Fruit fly (Drosophila melanogaster): Measurements from ENCODE around the gene Saysd1.

Gene Saysd1

DNA sequence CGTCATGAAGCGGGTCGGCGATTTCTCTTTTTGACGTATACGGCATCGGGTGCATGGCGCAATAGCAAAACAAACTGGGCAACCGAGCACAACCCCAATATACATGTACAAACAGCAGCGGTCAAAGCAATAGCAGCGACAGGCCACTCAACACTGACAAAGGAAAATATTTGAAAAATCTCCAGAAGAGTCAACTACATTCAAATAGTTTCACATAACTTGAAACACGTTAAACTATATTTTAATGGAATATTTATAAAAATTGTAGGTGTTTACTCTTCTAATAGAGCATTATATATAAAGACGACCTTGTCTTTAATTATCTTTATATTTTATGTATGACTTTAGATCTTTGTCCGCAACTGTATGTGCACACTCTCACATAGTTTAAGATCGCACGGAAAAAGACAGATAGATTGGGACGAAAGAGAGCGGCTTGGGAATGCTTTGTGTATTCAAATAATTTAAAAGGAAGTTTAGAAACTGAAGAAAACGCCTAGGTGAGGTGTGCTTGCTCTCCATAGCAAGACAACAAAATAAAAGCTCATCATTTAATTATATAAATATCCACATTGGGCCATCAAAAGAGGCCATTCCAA is 7.5 kb downstream of the Saysd1 start (continued):
- TF ChIP-seq lmd (GFP tag; IDR thresholded peaks at IDR 0.05): peak; percentile 68
- peak; percentile 78 for TF ChIP-seq CG30403 (GFP tag; optimal IDR thresholded peaks at IDR 0.05)
- no peak for TF ChIP-seq Lpt (GFP tag; optimal IDR thresholded peaks at IDR 0.05)
- TF ChIP-seq CTCF (GFP tag; optimal IDR thresholded peaks at IDR 0.05): no peak
- no peak for TF ChIP-seq Myb (GFP tag; optimal IDR thresholded peaks at IDR 0.05)
- TF ChIP-seq CG2199 (GFP tag; IDR thresholded peaks at IDR 0.05): peak; percentile 74; the same call in 1 of the 3 replicates
- peak; percentile 75 for TF ChIP-seq CG3281 (GFP tag; optimal IDR thresholded peaks at IDR 0.05)
- TF ChIP-seq zen2 (GFP tag; IDR thresholded peaks at IDR 0.05; ENCODE audit: partially characterized antibody): no peak
- no peak for TF ChIP-seq dimm (GFP tag; IDR thresholded peaks at IDR 0.05)
- TF ChIP-seq Gug (GFP tag; IDR thresholded peaks at IDR 0.05): peak; percentile 35; the same call in 1 of the 4 replicates
- TF ChIP-seq Taf1 (GFP tag; IDR thresholded peaks at IDR 0.05): 0 out of 2 replicates have a peak, but pooled peaks have one; percentile 16
- TF ChIP-seq dmrt99B (tag; optimal IDR thresholded peaks at IDR 0.05): peak; percentile 85
- TF ChIP-seq Abd-B (GFP tag; optimal IDR thresholded peaks at IDR 0.05): peak; percentile 60
- TF ChIP-seq tx (GFP tag; optimal IDR thresholded peaks at IDR 0.05): peak; percentile 10
- no peak for TF ChIP-seq Adf1 (GFP tag; IDR thresholded peaks at IDR 0.05)
- TF ChIP-seq sqz (GFP tag; optimal IDR thresholded peaks at IDR 0.05): peak; percentile 7
- TF ChIP-seq CG11247 (GFP tag; IDR thresholded peaks at IDR 0.05): no peak
- no peak for TF ChIP-seq CG10565 (GFP tag; optimal IDR thresholded peaks at IDR 0.05)
- TF ChIP-seq CG14050 (GFP tag; IDR thresholded peaks at IDR 0.05): peak; percentile 60
- TF ChIP-seq bab2 (GFP tag; optimal IDR thresholded peaks at IDR 0.05): peak; percentile 47
- peak; percentile 45 for TF ChIP-seq CG4707 (GFP tag; optimal IDR thresholded peaks at IDR 0.05)
- TF ChIP-seq grn (GFP tag; optimal IDR thresholded peaks at IDR 0.05): peak; percentile 52
- peak; percentile 86 for TF ChIP-seq CG11695 (GFP tag; IDR thresholded peaks at IDR 0.05)
- TF ChIP-seq en (GFP tag; optimal IDR thresholded peaks at IDR 0.05): no peak
- peak; percentile 27; the same call in 1 of the 2 replicates for TF ChIP-seq wor (GFP tag; IDR thresholded peaks at IDR 0.05)
- TF ChIP-seq HmgZ (tag; optimal IDR thresholded peaks at IDR 0.05): peak; percentile 62
- TF ChIP-seq CG3847 (GFP tag; IDR thresholded peaks at IDR 0.05): peak; percentile 54; the same call in 1 of the 2 replicates
- 0 out of 3 replicates have a peak, but pooled peaks have one; percentile 28 for TF ChIP-seq CG11093 (GFP tag; IDR thresholded peaks at IDR 0.05)
- TF ChIP-seq CG13296 (GFP tag; optimal IDR thresholded peaks at IDR 0.05): peak; percentile 80
- TF ChIP-seq HLH54F (GFP tag; optimal IDR thresholded peaks at IDR 0.05): peak; percentile 39
- peak; percentile 53 for TF ChIP-seq CG12942 (GFP tag; optimal IDR thresholded peaks at IDR 0.05)
- TF ChIP-seq cwo (GFP tag; optimal IDR thresholded peaks at IDR 0.05): peak; percentile 65
- 0 out of 2 replicates have a peak, but pooled peaks have one; percentile 14 for TF ChIP-seq CG17612 (GFP tag; IDR thresholded peaks at IDR 0.05)
- TF ChIP-seq CG2875 (GFP tag; optimal IDR thresholded peaks at IDR 0.05): peak; percentile 77
- no peak for TF ChIP-seq sna (GFP tag; IDR thresholded peaks at IDR 0.05; ENCODE audit: partially characterized antibody)
- peak; percentile 82 for TF ChIP-seq phol (tag; optimal IDR thresholded peaks at IDR 0.05)
- peak; percentile 32; the same call in 1 of the 2 replicates for TF ChIP-seq CG4730 (GFP tag; IDR thresholded peaks at IDR 0.05)
- peak; percentile 71 for TF ChIP-seq Xbp1 (GFP tag; optimal IDR thresholded peaks at IDR 0.05)
- TF ChIP-seq Sox102F (GFP tag; optimal IDR thresholded peaks at IDR 0.05): peak; percentile 83
- no peak for TF ChIP-seq prd (optimal IDR thresholded peaks at IDR 0.05)
- TF ChIP-seq prd (GFP tag; IDR thresholded peaks at IDR 0.05): peak; percentile 79
- TF ChIP-seq CG17328 (GFP tag; IDR thresholded peaks at IDR 0.05): peak; percentile 70
- no peak for TF ChIP-seq CG11398 (GFP tag; optimal IDR thresholded peaks at IDR 0.05)
- no peak for TF ChIP-seq CG6175 (GFP tag; IDR thresholded peaks at IDR 0.05)
- peak; percentile 40 for TF ChIP-seq ewg (GFP tag; optimal IDR thresholded peaks at IDR 0.05)
- TF ChIP-seq toy (GFP tag; IDR thresholded peaks at IDR 0.05): no peak
- peak; percentile 66 for TF ChIP-seq Rfx (GFP tag; IDR thresholded peaks at IDR 0.05)
- TF ChIP-seq lab (GFP tag; optimal IDR thresholded peaks at IDR 0.05): peak; percentile 75
- TF ChIP-seq yki (optimal IDR thresholded peaks at IDR 0.05): no peak
- TF ChIP-seq gsb-n (tag; optimal IDR thresholded peaks at IDR 0.05): peak; percentile 74
- peak; percentile 84 for TF ChIP-seq dysf (GFP tag; IDR thresholded peaks at IDR 0.05)
- TF ChIP-seq eve (GFP tag; optimal IDR thresholded peaks at IDR 0.05): peak in 1 of 2 experiments; percentile 85

Data from whole organism, embryonic.